Worm (Caenorhabditis elegans): ENCODE data around the gene ceh-63.

ceh-63 gene

DNA sequence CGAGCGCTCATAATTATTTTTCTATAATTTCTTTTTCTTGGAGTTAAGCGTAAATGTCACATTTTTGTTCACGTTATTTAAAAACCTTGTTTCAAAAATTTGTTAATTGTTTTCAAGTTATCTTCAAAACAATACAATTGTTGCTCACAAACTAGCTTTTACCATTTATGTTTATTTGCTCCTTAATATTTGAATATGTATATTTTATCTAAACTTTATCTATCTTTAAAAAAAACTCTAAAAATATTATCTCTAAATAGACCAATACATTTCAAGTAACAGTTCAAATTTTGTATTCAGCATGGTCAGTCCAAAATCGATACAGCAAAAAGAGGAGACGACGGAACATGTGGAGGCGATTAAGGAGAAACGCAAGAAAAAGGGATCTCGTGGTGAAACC, 17.9 kb downstream of the ceh-63 start, which contains the start of gene R11G1.7:
Gene R11G1.7, plus strand, starts transcription at position 301 of the 400 bp plus-strand sequence.
- TF ChIP-seq lin-13 (tag; optimal IDR thresholded peaks at IDR 0.05) (no peak), sem-2 (GFP tag; optimal IDR thresholded peaks at IDR 0.05) (no peak), ceh-83 (GFP tag; optimal IDR thresholded peaks at IDR 0.05) (no peak)

DNA sequence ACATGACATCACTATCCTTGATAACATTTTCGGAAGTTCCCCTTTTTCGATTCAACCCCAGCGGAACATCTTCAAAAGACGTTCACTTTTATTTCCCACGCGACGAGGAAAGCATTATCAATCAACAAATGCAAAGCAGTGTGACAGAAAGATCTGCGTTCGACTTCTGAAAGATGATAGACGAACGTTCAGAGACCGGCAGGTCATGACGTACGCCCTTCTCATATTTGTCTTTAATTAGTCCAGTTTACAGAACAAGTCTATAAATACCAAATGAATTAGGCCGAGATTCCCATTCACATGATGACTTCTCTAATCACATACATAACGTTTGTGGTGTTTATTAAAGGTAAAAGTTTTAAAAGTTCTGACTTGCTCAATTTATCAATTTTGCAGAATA, 19.2 kb downstream of the ceh-63 start, which contains the start of gene R11G1.11:
Gene R11G1.11, plus strand, starts transcription at position 301 of the 400 bp plus-strand sequence.
- no peak for TF ChIP-seq unc-120 (tag; optimal IDR thresholded peaks at IDR 0.05; ENCODE audit: poor library complexity, severe bottlenecking)
- no peak for TF ChIP-seq nhr-12 (tag; optimal IDR thresholded peaks at IDR 0.05)
- TF ChIP-seq nhr-2 (tag; optimal IDR thresholded peaks at IDR 0.05) = no peak
- no peak for TF ChIP-seq sptf-1 (tag; optimal IDR thresholded peaks at IDR 0.05)
- peak; percentile 0 for TF ChIP-seq elt-3 (tag; optimal IDR thresholded peaks at IDR 0.05)
- TF ChIP-seq ceh-39 (tag; optimal IDR thresholded peaks at IDR 0.05) = no peak
- TF ChIP-seq unc-62 (GFP tag; optimal IDR thresholded peaks at IDR 0.05) = no peak

DNA sequence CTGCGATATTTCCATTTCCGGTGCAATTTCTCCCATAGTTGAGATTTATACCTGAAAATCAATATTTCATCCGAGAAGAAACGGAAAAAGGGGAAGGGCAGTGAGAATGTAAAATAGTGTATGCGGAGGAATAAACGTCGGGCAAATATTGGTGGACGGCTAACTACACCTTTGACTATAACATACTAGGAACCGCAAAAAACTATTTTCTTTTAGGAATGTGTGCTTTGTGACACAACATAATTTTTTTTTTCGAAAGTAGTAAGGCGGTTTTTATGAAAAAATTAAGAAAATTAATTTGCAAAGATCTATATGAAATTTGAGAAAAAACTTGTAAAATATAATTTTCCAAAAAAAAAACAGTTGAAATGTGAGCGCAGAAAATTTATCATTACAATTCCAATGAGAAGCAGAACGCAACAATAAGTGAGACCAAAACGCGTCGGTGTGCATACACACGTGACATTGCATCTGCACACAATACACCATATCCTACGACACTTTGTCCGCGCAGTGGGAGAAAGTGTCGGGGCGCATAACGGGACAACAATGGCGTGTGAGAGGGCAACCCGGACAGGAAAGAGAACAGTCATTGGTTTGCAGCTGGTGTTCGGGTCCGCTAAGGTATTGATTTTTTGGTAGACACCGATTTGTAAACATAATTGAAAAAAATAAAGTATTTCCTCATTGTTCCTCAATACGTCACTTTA, 23.6 kb downstream of the ceh-63 start, which contains the start of the genes sax-1 and R11G1.2:
Gene sax-1, minus strand, starts transcription at position 51 of the 710 bp plus-strand sequence.
Gene R11G1.2, plus strand, starts transcription at position 515 of the 710 bp plus-strand sequence.
- peak; percentile 40 for TF ChIP-seq mep-1 (tag; optimal IDR thresholded peaks at IDR 0.05)
- peak; percentile 6 for TF ChIP-seq lsy-2 (tag; optimal IDR thresholded peaks at IDR 0.05)
- TF ChIP-seq lin-32 (GFP tag; optimal IDR thresholded peaks at IDR 0.05) = peak; percentile 25
- peak; percentile 59 for TF ChIP-seq pha-4 (tag; optimal IDR thresholded peaks at IDR 0.05)
- TF ChIP-seq nhr-2 (tag; optimal IDR thresholded peaks at IDR 0.05) = peak; percentile 86
- peak; percentile 73 for TF ChIP-seq lin-13 (tag; optimal IDR thresholded peaks at IDR 0.05)
- TF ChIP-seq mls-2 (tag; optimal IDR thresholded peaks at IDR 0.05) = peak; percentile 3
- TF ChIP-seq cnd-1 (tag; optimal IDR thresholded peaks at IDR 0.05) = peak; percentile 5
- TF ChIP-seq hlh-1 (tag; optimal IDR thresholded peaks at IDR 0.05) = no peak
- TF ChIP-seq flh-1 (GFP tag; optimal IDR thresholded peaks at IDR 0.05) = no peak
- TF ChIP-seq ceh-83 (GFP tag; optimal IDR thresholded peaks at IDR 0.05) = no peak
- TF ChIP-seq elt-3 (tag; optimal IDR thresholded peaks at IDR 0.05) = no peak
- TF ChIP-seq nhr-237 (tag; optimal IDR thresholded peaks at IDR 0.05) = no peak
- TF ChIP-seq sem-2 (GFP tag; optimal IDR thresholded peaks at IDR 0.05) = no peak

DNA sequence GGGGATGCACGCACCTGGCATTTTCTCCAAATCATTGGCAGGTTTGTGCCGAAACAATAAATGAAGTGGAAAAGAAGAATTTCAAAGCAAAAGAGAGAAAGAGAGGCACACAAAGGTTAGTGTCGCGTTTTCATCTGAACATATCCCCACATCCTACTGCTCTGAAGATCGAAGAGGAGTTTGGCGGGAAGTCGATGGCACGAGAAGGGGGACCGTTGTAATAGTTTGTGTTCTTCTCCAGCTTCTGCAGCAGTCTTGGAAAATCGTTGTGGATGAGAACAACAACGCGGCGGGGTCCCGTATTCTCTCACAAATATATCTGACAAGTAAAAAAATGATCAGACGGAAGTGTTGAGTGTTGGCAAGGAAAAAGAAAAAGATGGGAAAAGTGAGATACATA, 27.9 kb downstream of the ceh-63 start:
- TF ChIP-seq nhr-28 (tag; optimal IDR thresholded peaks at IDR 0.05) (no peak), flh-1 (GFP tag; optimal IDR thresholded peaks at IDR 0.05) (no peak), unc-120 (tag; optimal IDR thresholded peaks at IDR 0.05; ENCODE audit: poor library complexity, severe bottlenecking) (peak; percentile 27), hlh-1 (tag; optimal IDR thresholded peaks at IDR 0.05) (peak; percentile 59), mep-1 (tag; optimal IDR thresholded peaks at IDR 0.05) (no peak), unc-62 (GFP tag; optimal IDR thresholded peaks at IDR 0.05) (no peak), ceh-39 (tag; optimal IDR thresholded peaks at IDR 0.05) (no peak), nhr-2 (tag; optimal IDR thresholded peaks at IDR 0.05) (no peak)

DNA sequence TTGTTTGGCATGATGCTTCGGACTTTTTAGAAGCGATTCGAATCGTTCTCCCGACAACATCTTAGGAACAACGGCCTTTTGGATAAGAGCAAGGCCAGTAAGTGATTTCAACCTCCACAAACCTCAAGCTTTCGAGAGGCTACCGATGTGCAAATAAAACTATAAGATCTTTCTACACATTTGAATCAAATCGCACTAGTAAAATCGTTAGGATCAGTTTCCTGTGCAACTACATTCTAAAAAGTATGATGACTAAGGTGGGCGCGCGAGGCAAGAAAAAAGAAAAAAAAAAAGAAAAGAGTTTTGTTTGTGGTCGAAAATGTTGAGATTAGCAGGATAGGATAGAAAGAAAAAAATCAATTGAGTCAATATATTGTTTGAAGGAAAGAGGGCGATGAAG, 29.1 kb downstream of the ceh-63 start, which contains the start of gene tmem-24:
Gene tmem-24, minus strand, starts transcription at position 101 of the 400 bp plus-strand sequence.
- TF ChIP-seq sem-2 (GFP tag; optimal IDR thresholded peaks at IDR 0.05) = no peak
- TF ChIP-seq pha-4 (tag; optimal IDR thresholded peaks at IDR 0.05) = no peak
- TF ChIP-seq bed-3 (GFP tag; optimal IDR thresholded peaks at IDR 0.05) = no peak
- TF ChIP-seq mls-2 (tag; optimal IDR thresholded peaks at IDR 0.05) = no peak
- TF ChIP-seq elt-1 (tag; optimal IDR thresholded peaks at IDR 0.05; ENCODE audit: borderline replicate concordance, insufficient read depth) = no peak
- TF ChIP-seq mab-5 (tag; optimal IDR thresholded peaks at IDR 0.05) = no peak
- TF ChIP-seq nhr-2 (tag; optimal IDR thresholded peaks at IDR 0.05) = no peak
- TF ChIP-seq ztf-11 (tag; optimal IDR thresholded peaks at IDR 0.05) = no peak
- no peak for TF ChIP-seq tbx-8 (GFP tag; optimal IDR thresholded peaks at IDR 0.05)
- no peak for TF ChIP-seq ceh-43 (GFP tag; optimal IDR thresholded peaks at IDR 0.05)
- TF ChIP-seq ces-1 (GFP tag; optimal IDR thresholded peaks at IDR 0.05) = no peak
- TF ChIP-seq ceh-39 (tag; optimal IDR thresholded peaks at IDR 0.05) = no peak
- no peak for TF ChIP-seq drap-1 (GFP tag; optimal IDR thresholded peaks at IDR 0.05)
- no peak for TF ChIP-seq sptf-1 (tag; optimal IDR thresholded peaks at IDR 0.05)

All from whole organism, mixed stage, embryonic.